Worm (Caenorhabditis elegans) whole organism, L4/young adult: ENCODE data around the gene pbs-6.

Experiments
- dao-5 ChIP-seq: sonication (generic microtip); optimal IDR thresholded peaks from 2 replicates; lab custom pipeline; 2016; ENCODE audit warnings: missing genotype, missing genetic modification characterization, moderate library complexity, missing compliant biosample characterization
- him-1 ChIP-seq: sonication (generic microtip); optimal IDR thresholded peaks from 2 replicates; lab custom pipeline; 2016; ENCODE audit warnings: missing genotype, missing genetic modification reagents, missing genetic modification characterization, missing compliant biosample characterization

ce11 chrIII:8262599-8262998 is 18.7 kb upstream of the pbs-6 start:
- TF ChIP-seq him-1 (tag; lab: Kevin White, UChicago) (no peak), dao-5 (tag; lab: Kevin White, UChicago) (no peak)
